Worm (Caenorhabditis elegans): ENCODE data around the gene hch-1.

hch-1 gene

DNA sequence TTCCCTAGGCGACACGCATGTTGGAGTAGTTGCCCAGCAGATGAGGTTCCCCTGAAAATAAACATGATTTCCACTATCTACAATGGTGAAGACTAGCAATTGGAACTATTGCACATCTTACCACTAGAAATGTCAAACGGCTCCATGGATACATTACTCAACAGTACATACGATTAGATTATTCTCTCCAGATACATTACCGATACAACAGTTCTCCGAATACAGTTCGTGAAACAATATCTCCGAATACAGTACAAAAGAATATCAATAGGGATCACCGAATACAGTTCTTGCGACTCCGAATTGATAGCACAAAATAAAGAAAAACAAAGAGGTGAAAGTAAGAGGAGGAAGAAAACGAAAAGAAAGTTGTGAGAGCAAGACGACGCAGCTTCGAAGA, 44.0 kb upstream of the hch-1 start, which contains the start of gene C05G5.7:
Gene C05G5.7 (minus strand): TSS at position 1 of the 400 bp plus-strand sequence.
- TF ChIP-seq efl-1 (optimal IDR thresholded peaks at IDR 0.05): no peak
- TF ChIP-seq efl-1 (GFP tag; optimal IDR thresholded peaks at IDR 0.05 in 1 of 2): no peak
- TF ChIP-seq skn-1 (tag; optimal IDR thresholded peaks at IDR 0.05): no peak
- TF ChIP-seq ceh-63 (GFP tag; optimal IDR thresholded peaks at IDR 0.05): no peak

DNA sequence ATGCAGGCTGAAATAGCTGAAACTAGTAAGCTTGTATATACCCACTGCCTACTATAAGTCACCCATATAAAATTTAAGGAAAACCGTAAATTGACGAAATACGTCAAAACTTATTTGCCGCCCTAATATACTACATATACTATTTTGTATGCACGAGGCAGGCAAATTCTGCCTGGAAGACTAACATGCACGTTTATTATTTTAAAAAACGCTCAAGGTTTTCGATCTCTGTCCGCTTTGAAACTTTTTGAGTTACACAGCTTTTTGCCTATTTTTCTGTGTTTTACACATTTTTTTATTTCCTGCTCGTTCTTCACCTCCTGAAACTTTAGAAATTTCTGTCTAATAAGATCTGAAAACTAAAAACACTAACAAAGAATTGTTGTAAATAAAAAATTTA, 43.4 kb upstream of the hch-1 start:
- TF ChIP-seq unc-62 (GFP tag; optimal IDR thresholded peaks at IDR 0.05): no peak
- peak; percentile 36 for TF ChIP-seq ztf-4 (tag; optimal IDR thresholded peaks at IDR 0.05)

DNA sequence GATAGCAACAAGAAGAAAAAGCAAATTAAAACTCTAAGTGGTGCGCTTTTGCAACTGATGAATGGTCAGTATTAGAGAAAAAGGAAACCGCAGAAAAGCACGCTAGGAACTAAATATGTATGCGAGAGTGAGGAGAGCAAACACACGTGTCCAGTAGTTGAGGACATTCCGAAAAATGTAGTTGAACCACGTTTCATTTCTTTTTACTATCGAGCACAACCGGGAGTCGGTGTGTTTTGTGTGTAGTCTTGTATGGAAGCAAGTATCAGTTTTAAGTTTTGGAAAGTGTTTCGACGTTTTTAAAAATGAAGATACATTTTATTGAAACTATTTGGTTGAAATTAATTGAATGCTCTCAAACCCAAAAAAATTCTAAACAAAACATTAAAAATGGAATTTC, 40.2 kb upstream of the hch-1 start, which contains the start of gene C05G5.1:
Gene C05G5.1 (minus strand): TSS at position 101 of the 400 bp plus-strand sequence.
- TF ChIP-seq lin-14 (GFP tag; optimal IDR thresholded peaks at IDR 0.05) (peak; percentile 47), egl-27 (tag; optimal IDR thresholded peaks at IDR 0.05) (no peak)

DNA sequence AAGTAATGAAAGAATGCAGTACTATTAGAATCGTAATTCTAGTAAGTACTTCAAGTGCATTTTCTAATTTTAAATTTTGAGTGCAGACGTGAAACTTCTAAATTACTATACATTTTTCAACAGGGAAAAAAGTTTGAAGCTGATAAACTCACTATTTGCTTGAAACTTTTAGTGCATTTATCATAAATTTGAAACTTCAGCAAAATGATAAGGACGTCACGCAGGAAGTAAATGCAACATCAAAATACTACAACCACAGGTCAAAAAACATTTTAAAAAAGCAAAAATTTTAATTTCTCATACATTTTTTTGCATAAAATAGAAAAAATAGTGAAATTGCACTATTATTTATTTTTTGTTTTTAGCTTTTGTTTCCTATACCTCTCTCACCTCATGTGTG, 39.7 kb upstream of the hch-1 start:
- TF ChIP-seq Y116A8C.19 (tag; optimal IDR thresholded peaks at IDR 0.05; ENCODE audit: borderline replicate concordance): no peak
- peak; percentile 30 for TF ChIP-seq elt-2 (tag; optimal IDR thresholded peaks at IDR 0.05)

DNA sequence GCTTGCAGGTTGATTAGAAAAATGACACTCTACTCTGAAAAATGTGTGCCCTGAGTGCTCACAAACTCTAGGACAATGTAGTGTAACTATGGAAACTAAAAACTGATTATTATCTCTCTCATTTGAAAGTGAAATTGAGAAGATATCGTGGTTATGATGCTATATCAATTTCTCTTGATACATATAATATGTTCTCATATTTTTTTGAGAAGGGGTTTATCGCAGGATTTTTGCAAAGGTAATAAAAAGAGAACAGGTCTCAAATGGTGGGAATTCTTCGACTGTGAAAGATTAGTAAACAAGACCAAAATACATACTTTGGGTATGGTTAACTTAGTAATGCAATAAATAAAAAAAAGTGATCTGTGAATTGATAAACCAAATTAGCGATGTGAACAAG, 37.8 kb upstream of the hch-1 start:
- TF ChIP-seq efl-1 (optimal IDR thresholded peaks at IDR 0.05): no peak
- TF ChIP-seq efl-1 (GFP tag; optimal IDR thresholded peaks at IDR 0.05 in 1 of 2): peak in 1 of 2 experiments; percentile 64
- no peak for TF ChIP-seq snu-23 (GFP tag; optimal IDR thresholded peaks at IDR 0.05)
- TF ChIP-seq C34B4.2 (tag; optimal IDR thresholded peaks at IDR 0.05): no peak
- no peak for TF ChIP-seq nhr-77 (tag; optimal IDR thresholded peaks at IDR 0.05)
- TF ChIP-seq hpl-2 (GFP tag; optimal IDR thresholded peaks at IDR 0.05): no peak
- TF ChIP-seq blmp-1 (tag; optimal IDR thresholded peaks at IDR 0.05): peak; percentile 39
- no peak for TF ChIP-seq ces-1 (GFP tag; optimal IDR thresholded peaks at IDR 0.05)
- TF ChIP-seq fkh-4 (tag; optimal IDR thresholded peaks at IDR 0.05; ENCODE audit: borderline replicate concordance): no peak
- TF ChIP-seq F16B12.6 (tag; optimal IDR thresholded peaks at IDR 0.05): no peak
- TF ChIP-seq pax-3 (tag; optimal IDR thresholded peaks at IDR 0.05): no peak
- TF ChIP-seq mef-2 (tag; optimal IDR thresholded peaks at IDR 0.05): no peak
- TF ChIP-seq snpc-4 (tag; optimal IDR thresholded peaks at IDR 0.05): no peak

DNA sequence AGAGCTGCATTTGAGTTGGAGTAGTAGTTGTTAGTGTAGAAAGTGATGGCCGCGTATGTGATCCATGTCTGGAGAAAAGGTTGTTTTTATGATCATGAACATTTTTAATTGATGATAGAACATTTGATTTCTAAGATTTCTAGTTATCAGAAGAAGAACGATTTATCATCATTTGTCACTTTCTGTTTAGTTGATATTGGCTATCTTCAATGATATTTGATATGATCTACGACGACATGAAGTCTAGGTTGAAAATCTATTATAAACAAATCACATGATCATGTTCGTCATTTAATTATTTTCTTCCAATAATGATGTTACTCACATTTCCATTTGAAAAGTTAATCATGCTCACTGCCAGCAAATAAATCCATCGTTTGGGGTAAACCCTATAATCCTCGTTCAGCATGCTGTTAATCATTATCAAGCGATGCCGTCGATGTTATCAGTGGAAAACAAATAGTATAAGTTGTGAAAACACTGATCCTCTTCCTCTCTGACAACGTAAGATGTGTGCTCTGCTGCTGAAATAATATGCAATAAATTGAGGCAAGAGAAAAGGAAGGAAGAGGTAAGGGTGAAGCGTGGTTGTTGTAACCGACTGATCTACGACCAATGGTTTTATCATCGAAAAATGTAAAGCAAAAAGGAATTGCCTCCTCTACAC, 37.3 kb upstream of the hch-1 start:
- peak; percentile 41 for TF ChIP-seq jun-1 (tag; optimal IDR thresholded peaks at IDR 0.05)
- no peak for TF ChIP-seq lin-15B (tag; optimal IDR thresholded peaks at IDR 0.05)
- TF ChIP-seq dpl-1 (GFP tag; optimal IDR thresholded peaks at IDR 0.05): no peak
- TF ChIP-seq nhr-20 (tag; optimal IDR thresholded peaks at IDR 0.05): peak; percentile 59
- peak in 2 of 6 experiments; percentile 62 to 81 for TF ChIP-seq elt-3 (tag; optimal IDR thresholded peaks at IDR 0.05)
- TF ChIP-seq F16B12.6 (tag; optimal IDR thresholded peaks at IDR 0.05): no peak
- TF ChIP-seq nhr-76 (tag; optimal IDR thresholded peaks at IDR 0.05): no peak
- TF ChIP-seq efl-3 (GFP tag; optimal IDR thresholded peaks at IDR 0.05): no peak
- TF ChIP-seq lin-14 (GFP tag; optimal IDR thresholded peaks at IDR 0.05): peak; percentile 21
- TF ChIP-seq ceh-8 (GFP tag; optimal IDR thresholded peaks at IDR 0.05): no peak
- no peak for TF ChIP-seq grh-1 (GFP tag; IDR thresholded peaks at IDR 0.05)
- TF ChIP-seq alr-1 (tag; optimal IDR thresholded peaks at IDR 0.05; ENCODE audit: borderline replicate concordance): no peak
- peak; percentile 63 for TF ChIP-seq blmp-1 (tag; optimal IDR thresholded peaks at IDR 0.05)
- TF ChIP-seq tbx-2 (tag; optimal IDR thresholded peaks at IDR 0.05): peak; percentile 52
- TF ChIP-seq fkh-4 (tag; optimal IDR thresholded peaks at IDR 0.05; ENCODE audit: borderline replicate concordance): no peak
- TF ChIP-seq snu-23 (GFP tag; optimal IDR thresholded peaks at IDR 0.05): peak; percentile 26
- peak; percentile 73 for TF ChIP-seq elt-2 (tag; optimal IDR thresholded peaks at IDR 0.05)
- TF ChIP-seq ceh-82 (tag; optimal IDR thresholded peaks at IDR 0.05): no peak
- no peak for TF ChIP-seq ceh-63 (GFP tag; optimal IDR thresholded peaks at IDR 0.05)
- peak; percentile 20; the same call in 1 of the 2 replicates for TF ChIP-seq nhr-19 (GFP tag; conservative IDR thresholded peaks at IDR 0.05)
- peak; percentile 70 for TF ChIP-seq nhr-85 (tag)
- TF ChIP-seq nhr-84 (tag; optimal IDR thresholded peaks at IDR 0.05): no peak
- TF ChIP-seq aha-1 (tag; optimal IDR thresholded peaks at IDR 0.05): no peak
- no peak for TF ChIP-seq hlh-4 (tag; optimal IDR thresholded peaks at IDR 0.05)
- peak; percentile 5 for TF ChIP-seq nhr-90 (tag; optimal IDR thresholded peaks at IDR 0.05; ENCODE audit: poor library complexity)
- TF ChIP-seq lsy-2 (tag; optimal IDR thresholded peaks at IDR 0.05): peak in 1 of 2 experiments; percentile 21
- TF ChIP-seq dsc-1 (tag; optimal IDR thresholded peaks at IDR 0.05): peak; percentile 60
